Fruit fly (Drosophila melanogaster) whole organism, embryonic: ENCODE results near the gene Bcs1.

Experiments
- B-H2 ChIP-seq: fragments of 200-800 bp; sonication (Bioruptor generic); optimal IDR thresholded peaks from 2 replicates; lab custom pipeline; 2018; ENCODE audit warnings: missing biosample characterization, mild to moderate bottlenecking, missing genetic modification characterization
- CG11560 ChIP-seq: fragments of 200-800 bp; sonication (Bioruptor generic); IDR thresholded peaks from 3 replicates; pipeline ENCODE4 v1.3.6; 2022; ENCODE audit warnings: missing biosample characterization, missing genetic modification characterization
- CG12299 ChIP-seq: fragments of 200-800 bp; sonication (Bioruptor generic); optimal IDR thresholded peaks from 2 replicates; lab custom pipeline; 2018; ENCODE audit warnings: missing biosample characterization, mild to moderate bottlenecking, missing genetic modification characterization
- CG12659 ChIP-seq: fragments of 200-800 bp; sonication (Bioruptor generic); optimal IDR thresholded peaks from 3 replicates; lab custom pipeline; 2017; ENCODE audit warnings: mild to moderate bottlenecking, missing biosample characterization, missing genetic modification reagents, missing genetic modification characterization
- CG12769 ChIP-seq: fragments of 200-800 bp; sonication (Bioruptor generic); optimal IDR thresholded peaks from 2 replicates; lab custom pipeline; 2019; ENCODE audit warnings: missing biosample characterization, mild to moderate bottlenecking, missing genetic modification characterization, moderate library complexity
- CG12942 ChIP-seq: fragments of 200-800 bp; sonication (Bioruptor generic); optimal IDR thresholded peaks from 3 replicates; lab custom pipeline; 2016; ENCODE audit warnings: missing biosample characterization, missing genetic modification characterization
- CG1602 ChIP-seq: fragments of 200-800 bp; sonication (Bioruptor generic); optimal IDR thresholded peaks from 3 replicates; lab custom pipeline; 2016; ENCODE audit warnings: missing biosample characterization, missing genetic modification characterization
- CG17912 ChIP-seq: fragments of 200-800 bp; sonication (Bioruptor generic); optimal IDR thresholded peaks from 2 replicates; lab custom pipeline; 2018; ENCODE audit warnings: missing biosample characterization, mild to moderate bottlenecking, missing genetic modification characterization
- CG18619 ChIP-seq: fragments of 200-800 bp; sonication (Bioruptor generic); optimal IDR thresholded peaks from 3 replicates; lab custom pipeline; 2017; ENCODE audit warnings: missing biosample characterization, mild to moderate bottlenecking, missing genetic modification characterization
- CG30403 ChIP-seq: fragments of 200-800 bp; sonication (Bioruptor generic); optimal IDR thresholded peaks from 3 replicates; lab custom pipeline; 2016; ENCODE audit warnings: missing biosample characterization, missing genetic modification characterization
- CG34422 ChIP-seq: fragments of 200-800 bp; sonication (Bioruptor generic); IDR thresholded peaks from 3 replicates; pipeline ENCODE4 v1.3.6; 2022; ENCODE audit warnings: missing biosample characterization, missing genetic modification characterization
- CG5245 ChIP-seq: fragments of 200-800 bp; sonication (Bioruptor generic); optimal IDR thresholded peaks from 3 replicates; lab custom pipeline; 2016; ENCODE audit warnings: missing biosample characterization, missing genetic modification characterization
- CG6683 ChIP-seq: fragments of 200-800 bp; sonication (Bioruptor generic); optimal IDR thresholded peaks from 2 replicates; lab custom pipeline; 2017; ENCODE audit warnings: missing biosample characterization, mild to moderate bottlenecking, missing genetic modification characterization, missing genetic modification reagents
- CG6765 ChIP-seq: fragments of 200-800 bp; sonication (Bioruptor generic); optimal IDR thresholded peaks from 3 replicates; lab custom pipeline; 2017; ENCODE audit warnings: missing biosample characterization, mild to moderate bottlenecking, missing genetic modification characterization
- CG6813 ChIP-seq: fragments of 200-800 bp; sonication (Bioruptor generic); optimal IDR thresholded peaks from 2 replicates; lab custom pipeline; 2017; ENCODE audit warnings: missing biosample characterization, missing genetic modification characterization, mild to moderate bottlenecking, moderate library complexity, missing genetic modification reagents
- CG6854 ChIP-seq: fragments of 200-800 bp; sonication (Bioruptor generic); optimal IDR thresholded peaks from 3 replicates; lab custom pipeline; 2017; ENCODE audit warnings: missing biosample characterization, mild to moderate bottlenecking, missing genetic modification characterization
- CG8290 ChIP-seq, 3 experiments: fragments of 200-800 bp; sonication (Bioruptor generic); optimal IDR thresholded peaks; 2 replicates each; lab custom pipeline; 2016 to 2019; ENCODE audit warnings: missing biosample characterization in 3 of 3, missing genetic modification characterization in 3 of 3, mild to moderate bottlenecking in 2 of 3, moderate library complexity in 1 of 3
- CrebB ChIP-seq: fragments of 200-800 bp; sonication (Bioruptor generic); optimal IDR thresholded peaks from 3 replicates; lab custom pipeline; 2018; ENCODE audit warnings: missing biosample characterization, mild to moderate bottlenecking, missing genetic modification characterization
- GATAe ChIP-seq: fragments of 200-800 bp; sonication (Bioruptor generic); conservative IDR thresholded peaks from 2 replicates; pipeline ENCODE4 v1.3.6; 2022; ENCODE audit warnings: missing biosample characterization, missing genetic modification characterization
- HLH3B ChIP-seq: fragments of 200-800 bp; sonication (Bioruptor generic); IDR thresholded peaks from 2 replicates; pipeline ENCODE4 v1.3.6; 2022; ENCODE audit warnings: missing biosample characterization, missing genetic modification characterization
- Myb ChIP-seq: fragments of 200-800 bp; sonication (Bioruptor generic); optimal IDR thresholded peaks from 2 replicates; lab custom pipeline; 2016; ENCODE audit warnings: missing biosample characterization, missing genetic modification characterization
- NfI ChIP-seq: fragments of 200-800 bp; sonication (Bioruptor generic); optimal IDR thresholded peaks from 3 replicates; lab custom pipeline; 2018; ENCODE audit warnings: missing biosample characterization, mild to moderate bottlenecking, missing genetic modification characterization, moderate library complexity
- Oaz ChIP-seq: fragments of 200-800 bp; sonication (Bioruptor generic); IDR thresholded peaks from 2 replicates; pipeline ENCODE4 v1.3.6; 2022; ENCODE audit warnings: missing biosample characterization, missing genetic modification characterization
- Opbp ChIP-seq: fragments of 200-800 bp; sonication (Bioruptor generic); IDR thresholded peaks from 3 replicates; pipeline ENCODE4 v1.3.6; 2022; ENCODE audit warnings: missing biosample characterization, missing genetic modification characterization; ENCODE audit not compliant: partially characterized antibody
- Ptx1 ChIP-seq: fragments of 200-800 bp; sonication (Bioruptor generic); IDR thresholded peaks from 2 replicates; pipeline ENCODE4 v1.3.6; 2022; ENCODE audit warnings: missing biosample characterization, missing genetic modification characterization
- Ravus ChIP-seq: fragments of 200-800 bp; sonication (Bioruptor generic); IDR thresholded peaks from 2 replicates; pipeline ENCODE4 v1.3.6; 2022; ENCODE audit warnings: missing biosample characterization, missing genetic modification characterization
- Trl ChIP-seq, 3 experiments: fragments of >200 bp in 2 of 3; fragments of 200-800 bp in 1 of 3; sonication (Bioruptor generic) in 1 of 3; optimal IDR thresholded peaks; 2 replicates in 1 of 3; 3 replicates in 2 of 3; lab custom pipeline; 2016 to 2017; ENCODE audit warnings: missing biosample characterization in 1 of 3, missing genetic modification characterization in 1 of 3
- Xbp1 ChIP-seq: fragments of 200-800 bp; sonication (Bioruptor generic); optimal IDR thresholded peaks from 3 replicates; lab custom pipeline; 2016; ENCODE audit warnings: missing biosample characterization, mild to moderate bottlenecking, missing genetic modification characterization
- YL-1 ChIP-seq: fragments of 200-800 bp; sonication (Bioruptor generic); optimal IDR thresholded peaks from 3 replicates; lab custom pipeline; 2017; ENCODE audit warnings: missing biosample characterization, mild to moderate bottlenecking, missing genetic modification characterization
- ash1 ChIP-seq: fragments of 200-800 bp; sonication (Bioruptor generic); optimal IDR thresholded peaks from 2 replicates; lab custom pipeline; 2018; ENCODE audit warnings: missing biosample characterization, mild to moderate bottlenecking, missing genetic modification characterization
- cato ChIP-seq: fragments of 200-800 bp; sonication (Bioruptor generic); optimal IDR thresholded peaks from 2 replicates; lab custom pipeline; 2016; ENCODE audit warnings: missing biosample characterization, missing genetic modification characterization, borderline replicate concordance
- chm ChIP-seq: fragments of 200-800 bp; sonication (Bioruptor generic); IDR thresholded peaks from 2 replicates; pipeline ENCODE4 v1.3.6; 2022; ENCODE audit warnings: missing biosample characterization, missing genetic modification characterization
- dmrt11E ChIP-seq: fragments of 200-800 bp; sonication (Bioruptor generic); optimal IDR thresholded peaks from 3 replicates; lab custom pipeline; 2018; ENCODE audit warnings: missing biosample characterization, mild to moderate bottlenecking, missing genetic modification characterization, moderate library complexity
- dpn ChIP-seq, 2 experiments: fragments of 200-800 bp; sonication (Bioruptor generic); optimal IDR thresholded peaks; 3 replicates each; lab custom pipeline; 2016; ENCODE audit warnings: missing biosample characterization in 2 of 2, missing genetic modification characterization in 2 of 2
- emc ChIP-seq: fragments of 200-800 bp; sonication (Bioruptor generic); optimal IDR thresholded peaks from 2 replicates; lab custom pipeline; 2016; ENCODE audit warnings: missing biosample characterization, missing genetic modification characterization
- ewg ChIP-seq: fragments of 200-800 bp; sonication (Bioruptor generic); optimal IDR thresholded peaks from 3 replicates; lab custom pipeline; 2017; ENCODE audit warnings: mild to moderate bottlenecking, missing biosample characterization, missing genetic modification reagents, missing genetic modification characterization
- gcm2 ChIP-seq: fragments of 200-800 bp; sonication (Bioruptor generic); optimal IDR thresholded peaks from 2 replicates; lab custom pipeline; 2016; ENCODE audit warnings: missing biosample characterization, missing genetic modification characterization
- hbn ChIP-seq: fragments of 200-800 bp; sonication (Bioruptor generic); IDR thresholded peaks from 2 replicates; pipeline ENCODE4 v1.3.6; 2022; ENCODE audit warnings: missing biosample characterization, missing genetic modification characterization; ENCODE audit not compliant: partially characterized antibody
- her ChIP-seq: fragments of 200-800 bp; sonication (Bioruptor generic); optimal IDR thresholded peaks from 2 replicates; lab custom pipeline; 2016; ENCODE audit warnings: missing biosample characterization, missing genetic modification characterization
- ind ChIP-seq: fragments of 200-800 bp; sonication (Bioruptor generic); optimal IDR thresholded peaks from 3 replicates; lab custom pipeline; 2016; ENCODE audit warnings: missing biosample characterization, missing genetic modification characterization
- oc ChIP-seq: fragments of 200-800 bp; sonication (Bioruptor generic); optimal IDR thresholded peaks from 2 replicates; lab custom pipeline; 2018; ENCODE audit warnings: missing biosample characterization, mild to moderate bottlenecking, missing genetic modification characterization, moderate library complexity
- onecut ChIP-seq: fragments of 200-800 bp; sonication (Bioruptor generic); IDR thresholded peaks from 2 replicates; pipeline ENCODE4 v1.3.6; 2022; ENCODE audit warnings: missing biosample characterization, missing genetic modification characterization
- scrt ChIP-seq: fragments of 200-800 bp; sonication (Bioruptor generic); optimal IDR thresholded peaks from 2 replicates; lab custom pipeline; 2018; ENCODE audit warnings: missing biosample characterization, mild to moderate bottlenecking, missing genetic modification characterization, moderate library complexity
- sob ChIP-seq: fragments of 200-800 bp; sonication (Bioruptor generic); IDR thresholded peaks from 2 replicates; pipeline ENCODE4 v1.3.6; 2022; ENCODE audit warnings: missing biosample characterization, missing genetic modification characterization
- sqz ChIP-seq: fragments of 200-800 bp; sonication (Bioruptor generic); optimal IDR thresholded peaks from 3 replicates; lab custom pipeline; 2018; ENCODE audit warnings: missing biosample characterization, mild to moderate bottlenecking, missing genetic modification characterization
- sug ChIP-seq: fragments of 200-800 bp; optimal IDR thresholded peaks from 2 replicates; lab custom pipeline; 2019; ENCODE audit warnings: missing biosample characterization, mild to moderate bottlenecking, missing genetic modification characterization, moderate library complexity
- tin ChIP-seq: fragments of 200-800 bp; sonication (Bioruptor generic); optimal IDR thresholded peaks from 3 replicates; lab custom pipeline; 2016; ENCODE audit warnings: missing biosample characterization, missing genetic modification characterization
- yki ChIP-seq: fragments of >200 bp; optimal IDR thresholded peaks from 3 replicates; lab custom pipeline; 2018

Bcs1 gene

dm6 chr2L:10260750-10261493, 38.5 kb downstream of the Bcs1 start, which contains the start of gene Pten (continued):
- TF ChIP-seq CG6683 (GFP tag; lab: Kevin White, UChicago) (no peak), Myb (GFP tag; lab: Kevin White, UChicago) (peak; percentile 36), HLH3B (GFP tag; lab: Robert Waterston, UW) (no peak), CG12942 (GFP tag; lab: Kevin White, UChicago) (peak; percentile 38), scrt (GFP tag; lab: Kevin White, UChicago) (peak; percentile 80), Xbp1 (GFP tag; lab: Kevin White, UChicago) (peak; percentile 56), CG34422 (GFP tag; lab: Robert Waterston, UW) (0 out of 3 replicates have a peak, but pooled peaks have one; percentile 19), cato (peak; percentile 67), CG11560 (tag; lab: Robert Waterston, UW) (peak; percentile 92; the same call in 2 of the 3 replicates), sug (tag; lab: Kevin White, UChicago) (peak; percentile 57), CG6765 (GFP tag; lab: Kevin White, UChicago) (peak; percentile 37), GATAe (GFP tag; lab: Robert Waterston, UW) (no peak), CG6854 (GFP tag; lab: Kevin White, UChicago) (peak; percentile 5), ash1 (no peak), CG30403 (GFP tag; lab: Kevin White, UChicago) (peak; percentile 79), B-H2 (peak; percentile 30), dpn (GFP tag; optimal IDR thresholded peaks at IDR 0.05; lab: Kevin White, UChicago) (peak; percentile 63 to 76), CG12769 (no peak), Ptx1 (GFP tag; lab: Robert Waterston, UW) (no peak), NfI (GFP tag; lab: Kevin White, UChicago) (peak; percentile 64), CG8290 (GFP tag; optimal IDR thresholded peaks at IDR 0.05; lab: Kevin White, UChicago) (no peak), CG8290 (tag; optimal IDR thresholded peaks at IDR 0.05; lab: Kevin White, UChicago) (peak in 1 of 2 experiments; percentile 12), CG1602 (peak; percentile 64), ind (peak; percentile 71), emc (GFP tag; lab: Kevin White, UChicago) (peak; percentile 7), Trl (optimal IDR thresholded peaks at IDR 0.05; lab: Kevin White, UChicago) (no peak), Trl (GFP tag; optimal IDR thresholded peaks at IDR 0.05; lab: Kevin White, UChicago) (peak; percentile 78), her (GFP tag; lab: Kevin White, UChicago) (no peak), ewg (no peak), oc (tag; lab: Kevin White, UChicago) (no peak), tin (peak; percentile 50), Oaz (no peak), CrebB (tag; lab: Kevin White, UChicago) (no peak), onecut (GFP tag; lab: Robert Waterston, UW) (no peak; the same call in 1 of the 2 replicates), CG6813 (GFP tag; lab: Kevin White, UChicago) (no peak), chm (GFP tag; lab: Robert Waterston, UW) (no peak), sqz (GFP tag; lab: Kevin White, UChicago) (peak; percentile 72), hbn (GFP tag; lab: Robert Waterston, UW) (peak; percentile 62), CG5245 (GFP tag; lab: Kevin White, UChicago) (peak; percentile 60), Ravus (GFP tag; lab: Robert Waterston, UW) (no peak; the same call in 1 of the 2 replicates), YL-1 (GFP tag; lab: Kevin White, UChicago) (peak; percentile 79), CG17912 (GFP tag; lab: Kevin White, UChicago) (peak; percentile 41), dmrt11E (tag; lab: Kevin White, UChicago) (peak; percentile 68), CG12659 (GFP tag; lab: Kevin White, UChicago) (peak; percentile 82), CG12299 (peak; percentile 53), gcm2 (GFP tag; lab: Kevin White, UChicago) (no peak), Opbp (peak; percentile 91; the same call in 2 of the 3 replicates), yki (no peak), sob (GFP tag; lab: Robert Waterston, UW) (0 out of 2 replicates have a peak, but pooled peaks have one; percentile 54), CG18619 (GFP tag; lab: Kevin White, UChicago) (no peak)
